Fruit fly (Drosophila melanogaster) whole organism, pupa: ENCODE measurements around the gene CG14302.

Experiments used
- CG10348 ChIP-seq: fragments of 200-800 bp; sonication (Bioruptor generic); IDR thresholded peaks from 2 replicates; pipeline ENCODE4 v1.3.6; 2022; ENCODE audit warnings: missing biosample characterization, missing genetic modification characterization
- CG8301 ChIP-seq: fragments of 200-800 bp; sonication (Bioruptor generic); optimal IDR thresholded peaks from 2 replicates; lab custom pipeline; 2018; ENCODE audit warnings: missing biosample characterization, mild to moderate bottlenecking, missing genetic modification characterization
- EcR ChIP-seq: fragments of 200-800 bp; sonication (Bioruptor generic); optimal IDR thresholded peaks from 3 replicates; lab custom pipeline; 2019; ENCODE audit warnings: missing biosample characterization, missing genetic modification characterization, mild to moderate bottlenecking, moderate library complexity, missing genetic modification reagents
- Snoo ChIP-seq: fragments of 200-800 bp; sonication (Bioruptor generic); optimal IDR thresholded peaks from 3 replicates; lab custom pipeline; 2017; ENCODE audit warnings: missing biosample characterization, mild to moderate bottlenecking, missing genetic modification characterization, inconsistent platforms

DNA sequence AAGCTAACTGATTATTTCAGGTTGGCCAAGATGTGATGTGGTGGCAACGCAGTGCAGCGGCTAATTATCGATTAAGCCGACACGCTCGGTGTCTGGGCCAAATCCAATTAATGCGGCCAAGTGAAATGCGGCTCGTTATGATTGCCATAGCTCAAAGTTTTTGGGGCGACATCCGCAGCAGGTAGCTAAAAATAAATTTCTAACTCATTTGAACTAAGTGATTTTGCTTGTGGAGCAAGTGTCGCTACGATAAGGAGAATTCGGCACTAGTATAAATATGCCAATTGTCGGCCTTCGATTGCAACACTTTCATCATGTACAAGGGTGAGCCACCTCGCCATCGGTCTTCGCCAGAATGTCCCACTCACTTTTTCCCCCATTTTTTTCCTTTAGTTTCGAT lies 37.5 kb upstream of the CG14302 start, which contains the start of gene CG34282:
- TF ChIP-seq CG8301 (tag; lab: Kevin White, UChicago) (no peak), EcR (GFP tag; lab: Kevin White, UChicago) (no peak), CG10348 (GFP tag; lab: Robert Waterston, UW) (no peak), Snoo (tag; lab: Kevin White, UChicago) (no peak)
